Worm (Caenorhabditis elegans) whole organism, L4 larva: ENCODE results near the gene str-113.

Experiments
- F37D6.2 ChIP-seq: sonication (generic microtip); optimal IDR thresholded peaks from 2 replicates; lab custom pipeline; 2016; ENCODE audit warnings: mild to moderate bottlenecking, missing genetic modification characterization, missing compliant biosample characterization
- F49E8.2 ChIP-seq: sonication (generic microtip); optimal IDR thresholded peaks from 2 replicates; lab custom pipeline; 2016; ENCODE audit warnings: missing compliant biosample characterization, mild to moderate bottlenecking, missing genetic modification characterization, borderline replicate concordance
- T26A8.4 ChIP-seq: fragments of 200-800 bp; sonication (Bioruptor generic); IDR thresholded peaks from 2 replicates; pipeline ENCODE4 v1.3.6; 2022; ENCODE audit warnings: missing genetic modification characterization, missing compliant biosample characterization
- Y105C5A.15 ChIP-seq: fragments of 200-800 bp; sonication (Bioruptor generic); IDR thresholded peaks from 2 replicates; pipeline ENCODE4 v1.3.6; 2022; ENCODE audit warnings: missing genetic modification characterization, missing compliant biosample characterization
- aha-1 ChIP-seq: fragments of 150-350 bp; peaks from one replicate; lab custom pipeline; 2014; ENCODE audit warnings: missing biosample characterization, missing genetic modification characterization
- ceh-20 ChIP-seq: fragments of 200-800 bp; sonication (Bioruptor generic); IDR thresholded peaks from 2 replicates; pipeline ENCODE4 v1.3.6; 2022; ENCODE audit warnings: missing genetic modification reagents, missing genetic modification characterization, missing compliant biosample characterization
- ceh-28 ChIP-seq: fragments of 150-350 bp; optimal IDR thresholded peaks from 2 replicates; lab custom pipeline; 2014; ENCODE audit warnings: missing biosample characterization, missing genetic modification reagents, missing genetic modification characterization
- ceh-32 ChIP-seq: sonication (generic microtip); optimal IDR thresholded peaks from 2 replicates; lab custom pipeline; 2016; ENCODE audit warnings: mild to moderate bottlenecking, missing genetic modification characterization, missing compliant biosample characterization; ENCODE audit not compliant: poor library complexity
- ces-1 ChIP-seq: fragments of 150-350 bp; sonication (generic microtip); optimal IDR thresholded peaks from 4 replicates; lab custom pipeline; 2014; ENCODE audit warnings: missing biosample characterization, missing genetic modification reagents, missing genetic modification characterization
- ctbp-1 ChIP-seq: fragments of 200-800 bp; sonication (Bioruptor generic); IDR thresholded peaks from 2 replicates; pipeline ENCODE4 v1.3.6; 2022; ENCODE audit warnings: missing genetic modification reagents, missing genetic modification characterization, missing compliant biosample characterization
- daf-16 ChIP-seq, 3 experiments: sonication (generic microtip); optimal IDR thresholded peaks; 2 replicates each; lab custom pipeline; 2016 to 2017; ENCODE audit warnings: missing genetic modification characterization in 3 of 3, missing genetic modification reagents in 3 of 3, mild to moderate bottlenecking in 2 of 3, missing compliant biosample characterization in 2 of 3, missing biosample characterization in 1 of 3, moderate library complexity in 1 of 3
- dmd-6 ChIP-seq: fragments of 200-800 bp; sonication (Bioruptor generic); IDR thresholded peaks from 2 replicates; pipeline ENCODE4 v1.3.6; 2022; ENCODE audit warnings: missing genetic modification reagents, missing genetic modification characterization, missing compliant biosample characterization
- dmd-9 ChIP-seq: fragments of 200-800 bp; sonication (Bioruptor generic); IDR thresholded peaks from 2 replicates; pipeline ENCODE4 v1.3.6; 2022; ENCODE audit warnings: missing genetic modification reagents, missing genetic modification characterization, missing compliant biosample characterization
- dve-1 ChIP-seq: sonication (generic microtip); optimal IDR thresholded peaks from 2 replicates; lab custom pipeline; 2017; ENCODE audit warnings: antibody characterized with exemption, mild to moderate bottlenecking, missing genetic modification characterization, missing compliant biosample characterization; ENCODE audit not compliant: insufficient read depth
- egl-27 ChIP-seq: sonication (generic microtip); optimal IDR thresholded peaks from 3 replicates; lab custom pipeline; 2017; ENCODE audit warnings: missing biosample characterization, missing genetic modification reagents, missing genetic modification characterization
- egl-43 ChIP-seq: fragments of 200-800 bp; sonication (Bioruptor generic); IDR thresholded peaks from 2 replicates; pipeline ENCODE4 v1.3.6; 2022; ENCODE audit warnings: missing genetic modification reagents, missing genetic modification characterization, missing compliant biosample characterization
- hlh-30 ChIP-seq: sonication (generic microtip); optimal IDR thresholded peaks from 2 replicates; lab custom pipeline; 2017; ENCODE audit warnings: antibody characterized with exemption, mild to moderate bottlenecking, missing genetic modification characterization, missing compliant biosample characterization; ENCODE audit not compliant: insufficient read depth
- hmg-1.1 ChIP-seq: fragments of 200-800 bp; sonication (Bioruptor generic); IDR thresholded peaks from 2 replicates; pipeline ENCODE4 v1.3.6; 2022; ENCODE audit warnings: missing genetic modification reagents, missing genetic modification characterization, missing compliant biosample characterization
- lim-7 ChIP-seq: fragments of 200-800 bp; sonication (Bioruptor generic); IDR thresholded peaks from 2 replicates; pipeline ENCODE4 v1.3.6; 2022; ENCODE audit warnings: missing genetic modification characterization, missing compliant biosample characterization
- lin-38 ChIP-seq: fragments of 200-800 bp; sonication (Bioruptor generic); IDR thresholded peaks from 2 replicates; pipeline ENCODE4 v1.3.6; 2022; ENCODE audit warnings: missing genetic modification reagents, missing genetic modification characterization, missing compliant biosample characterization
- mdt-29 ChIP-seq: fragments of 200-800 bp; sonication (Bioruptor generic); IDR thresholded peaks from 2 replicates; pipeline ENCODE4 v1.3.6; 2022; ENCODE audit warnings: missing genetic modification reagents, missing genetic modification characterization, missing compliant biosample characterization
- mes-2 ChIP-seq: sonication (generic microtip); optimal IDR thresholded peaks from 2 replicates; lab custom pipeline; 2016; ENCODE audit warnings: missing genotype, mild to moderate bottlenecking, missing genetic modification characterization, missing compliant biosample characterization; ENCODE audit not compliant: poor library complexity, severe bottlenecking
- mxl-3 ChIP-seq: fragments of 200-800 bp; sonication (Bioruptor generic); optimal IDR thresholded peaks from 2 replicates; lab custom pipeline; 2018; ENCODE audit warnings: mild to moderate bottlenecking, missing genetic modification characterization, missing compliant biosample characterization
- nhr-102 ChIP-seq: sonication (generic microtip); optimal IDR thresholded peaks from 2 replicates; lab custom pipeline; 2016; ENCODE audit warnings: mild to moderate bottlenecking, missing genetic modification characterization, moderate library complexity, missing compliant biosample characterization
- nhr-11 ChIP-seq: fragments of 150-350 bp; optimal IDR thresholded peaks from 2 replicates; lab custom pipeline; 2014; ENCODE audit warnings: missing biosample characterization, missing genetic modification characterization
- nhr-111 ChIP-seq: fragments of 200-800 bp; sonication (Bioruptor generic); optimal IDR thresholded peaks from 2 replicates; lab custom pipeline; 2018; ENCODE audit warnings: mild to moderate bottlenecking, missing genetic modification characterization, missing compliant biosample characterization
- nhr-41 ChIP-seq: fragments of 200-800 bp; sonication (Bioruptor generic); IDR thresholded peaks from 2 replicates; pipeline ENCODE4 v1.3.6; 2022; ENCODE audit warnings: missing genetic modification reagents, missing genetic modification characterization, missing compliant biosample characterization
- nhr-42 ChIP-seq: fragments of 200-800 bp; sonication (Bioruptor generic); IDR thresholded peaks from 2 replicates; pipeline ENCODE4 v1.3.6; 2022; ENCODE audit warnings: missing genetic modification characterization, missing compliant biosample characterization
- nhr-6 ChIP-seq: fragments of 150-350 bp; optimal IDR thresholded peaks from 2 replicates; lab custom pipeline; 2014; ENCODE audit warnings: missing biosample characterization, missing genetic modification characterization
- nhr-77 ChIP-seq: fragments of 150-350 bp; optimal IDR thresholded peaks from 2 replicates; lab custom pipeline; 2014; ENCODE audit warnings: missing biosample characterization, missing genetic modification characterization
- skn-1 ChIP-seq: fragments of 150-350 bp; optimal IDR thresholded peaks from 2 replicates; lab custom pipeline; 2014; ENCODE audit warnings: missing biosample characterization, missing genetic modification characterization
- snpc-4 ChIP-seq: fragments of 150-350 bp; optimal IDR thresholded peaks from 2 replicates; lab custom pipeline; 2014; ENCODE audit warnings: missing biosample characterization, missing genetic modification characterization
- unc-130 ChIP-seq: sonication (generic microtip); optimal IDR thresholded peaks from 2 replicates; lab custom pipeline; 2016; ENCODE audit warnings: missing genetic modification reagents, missing genetic modification characterization, missing compliant biosample characterization
- unc-39 ChIP-seq: sonication (generic microtip); optimal IDR thresholded peaks from 2 replicates; lab custom pipeline; 2017; ENCODE audit warnings: missing biosample characterization, missing genetic modification characterization
- unc-62 ChIP-seq, 3 experiments: fragments of 150-350 bp in 1 of 3; sonication (generic microtip); optimal IDR thresholded peaks in 2 of 3; peaks in 1 of 3; 1 replicate in 1 of 3; 2 replicates in 2 of 3; lab custom pipeline; 2014 to 2017; ENCODE audit warnings: missing biosample characterization in 3 of 3, missing genetic modification characterization in 3 of 3, missing genetic modification reagents in 3 of 3, missing genotype in 1 of 3
- zfp-2 ChIP-seq: sonication (generic microtip); optimal IDR thresholded peaks from 2 replicates; lab custom pipeline; 2016; ENCODE audit warnings: mild to moderate bottlenecking, missing genetic modification characterization, missing compliant biosample characterization
- zfp-3 ChIP-seq: fragments of 200-800 bp; sonication (Bioruptor generic); conservative IDR thresholded peaks from 2 replicates; pipeline ENCODE4 v1.3.6; 2022; ENCODE audit warnings: missing genetic modification reagents, missing genetic modification characterization, missing compliant biosample characterization
- zip-11 ChIP-seq: fragments of 200-800 bp; sonication (Bioruptor generic); IDR thresholded peaks from 2 replicates; pipeline ENCODE4 v1.3.6; 2022; ENCODE audit warnings: missing genetic modification characterization, missing compliant biosample characterization

Gene str-113

ce11 chrV:3703888-3704287 lies 37.1 kb upstream of the str-113 start (continued):
- TF ChIP-seq ctbp-1 (GFP tag; lab: Robert Waterston, UW) (0 out of 2 replicates have a peak, but pooled peaks have one; percentile 35), mxl-3 (GFP tag; lab: Kevin White, UChicago) (peak; percentile 8), zfp-2 (tag; lab: Kevin White, UChicago) (no peak), ceh-32 (tag; lab: Kevin White, UChicago) (no peak), snpc-4 (tag; lab: Kevin White, UChicago) (no peak), ces-1 (GFP tag; lab: Kevin White, UChicago) (no peak), unc-130 (GFP tag; lab: Kevin White, UChicago) (no peak), lin-38 (peak; percentile 41), egl-27 (tag; lab: Kevin White, UChicago) (no peak), nhr-6 (tag; lab: Kevin White, UChicago) (no peak), egl-43 (GFP tag; lab: Robert Waterston, UW) (peak; percentile 44; the same call in 1 of the 2 replicates), ceh-20 (GFP tag; lab: Robert Waterston, UW) (no peak), F37D6.2 (tag; lab: Kevin White, UChicago) (peak; percentile 8), ceh-28 (tag; lab: Kevin White, UChicago) (no peak), lim-7 (GFP tag; lab: Robert Waterston, UW) (no peak), mdt-29 (GFP tag; lab: Robert Waterston, UW) (no peak), hmg-1.1 (GFP tag; lab: Robert Waterston, UW) (peak; percentile 93), nhr-77 (tag; lab: Kevin White, UChicago) (no peak), Y105C5A.15 (GFP tag; lab: Robert Waterston, UW) (no peak), T26A8.4 (GFP tag; lab: Robert Waterston, UW) (peak; percentile 37; the same call in 1 of the 2 replicates), nhr-41 (GFP tag; lab: Robert Waterston, UW) (no peak), zip-11 (GFP tag; lab: Robert Waterston, UW) (no peak), nhr-102 (tag; lab: Kevin White, UChicago) (peak; percentile 19), unc-39 (tag; lab: Kevin White, UChicago) (no peak), nhr-111 (GFP tag; lab: Kevin White, UChicago) (no peak), nhr-42 (GFP tag; lab: Robert Waterston, UW) (no peak), zfp-3 (GFP tag; lab: Robert Waterston, UW) (no peak), nhr-11 (no peak), dmd-9 (no peak), F49E8.2 (tag; lab: Kevin White, UChicago) (no peak)

ce11 chrV:3702998-3703397 lies 36.2 kb upstream of the str-113 start:
- TF ChIP-seq dve-1 = peak; percentile 9
- peak; percentile 39 for TF ChIP-seq mes-2
- no peak for TF ChIP-seq zfp-3 (GFP tag; lab: Robert Waterston, UW)
- no peak for TF ChIP-seq egl-43 (GFP tag; lab: Robert Waterston, UW)
- peak; percentile 18; the same call in 1 of the 2 replicates for TF ChIP-seq hmg-1.1 (GFP tag; lab: Robert Waterston, UW)

- TF ChIP-seq nhr-6 (tag; lab: Kevin White, UChicago) = no peak
- TF ChIP-seq ceh-32 (tag; lab: Kevin White, UChicago) = no peak
- TF ChIP-seq lim-7 (GFP tag; lab: Robert Waterston, UW) = no peak
- TF ChIP-seq ceh-28 (tag; lab: Kevin White, UChicago) = no peak
- TF ChIP-seq skn-1 (tag; lab: Kevin White, UChicago) = no peak
- TF ChIP-seq dmd-6 (GFP tag; lab: Robert Waterston, UW) = no peak
- TF ChIP-seq unc-62 (GFP tag; optimal IDR thresholded peaks at IDR 0.05 in 1 of 2; lab: Kevin White, UChicago) = peak in 1 of 2 experiments; percentile 95
- TF ChIP-seq unc-62 (tag; optimal IDR thresholded peaks at IDR 0.05; lab: Kevin White, UChicago) = no peak
- no peak for TF ChIP-seq ces-1 (GFP tag; lab: Kevin White, UChicago)
- TF ChIP-seq aha-1 (tag; lab: Kevin White, UChicago) = peak; percentile 39
- no peak for TF ChIP-seq hlh-30 (tag; lab: Kevin White, UChicago)
- no peak for TF ChIP-seq daf-16 (GFP tag; optimal IDR thresholded peaks at IDR 0.05; lab: Kevin White, UChicago)
- no peak for TF ChIP-seq daf-16 (tag; optimal IDR thresholded peaks at IDR 0.05; lab: Kevin White, UChicago)
Measured at ce11 chrV:3698497-3698896, 31.7 kb upstream of the str-113 start.
